Worm (Caenorhabditis elegans) whole organism, young adult: Measurements from ENCODE around the gene fkh-4.

ENCODE experiments used
- B0261.1 ChIP-seq: sonication (generic microtip); optimal IDR thresholded peaks from 2 replicates; lab custom pipeline; 2016; ENCODE audit warnings: mild to moderate bottlenecking, missing genetic modification characterization, moderate library complexity, missing compliant biosample characterization
- C06A6.2 ChIP-seq: fragments of 200-800 bp; sonication (Bioruptor generic); conservative IDR thresholded peaks from 2 replicates; pipeline ENCODE4 v1.3.6; 2022; ENCODE audit warnings: missing genetic modification characterization, missing compliant biosample characterization
- K11D2.4 ChIP-seq: fragments of 200-800 bp; sonication (Bioruptor generic); IDR thresholded peaks from 2 replicates; pipeline ENCODE4 v1.3.6; 2022; ENCODE audit warnings: missing genetic modification reagents, missing genetic modification characterization, missing compliant biosample characterization
- Y53F4B.3 ChIP-seq: fragments of 200-800 bp; sonication (Bioruptor generic); IDR thresholded peaks from 2 replicates; pipeline ENCODE4 v1.3.6; 2022; ENCODE audit warnings: missing genetic modification reagents, missing genetic modification characterization, missing compliant biosample characterization
- ZK185.1 ChIP-seq: sonication (generic microtip); optimal IDR thresholded peaks from 2 replicates; lab custom pipeline; 2016; ENCODE audit warnings: mild to moderate bottlenecking, missing genetic modification characterization, missing compliant biosample characterization; ENCODE audit not compliant: poor library complexity, severe bottlenecking
- akir-1 ChIP-seq: fragments of 200-800 bp; sonication (Bioruptor generic); optimal IDR thresholded peaks from 2 replicates; lab custom pipeline; 2018; ENCODE audit warnings: mild to moderate bottlenecking, missing genetic modification characterization, moderate library complexity, missing compliant biosample characterization
- attf-3 ChIP-seq: fragments of 200-800 bp; sonication (Bioruptor generic); conservative IDR thresholded peaks from 2 replicates; pipeline ENCODE4 v1.3.6; 2022; ENCODE audit warnings: missing genetic modification reagents, missing genetic modification characterization, missing compliant biosample characterization
- attf-6 ChIP-seq: fragments of 200-800 bp; sonication (Bioruptor generic); IDR thresholded peaks from 2 replicates; pipeline ENCODE4 v1.3.6; 2022; ENCODE audit warnings: missing genetic modification reagents, missing genetic modification characterization, missing compliant biosample characterization
- bed-1 ChIP-seq: fragments of 200-800 bp; sonication (Bioruptor generic); IDR thresholded peaks from 2 replicates; pipeline ENCODE4 v1.3.6; 2022; ENCODE audit warnings: missing genetic modification reagents, missing genetic modification characterization, missing compliant biosample characterization
- bed-2 ChIP-seq: fragments of 200-800 bp; sonication (Bioruptor generic); IDR thresholded peaks from 2 replicates; pipeline ENCODE4 v1.3.6; 2022; ENCODE audit warnings: missing genetic modification reagents, missing genetic modification characterization, missing compliant biosample characterization
- ccch-3 ChIP-seq: fragments of 200-800 bp; sonication (Bioruptor generic); optimal IDR thresholded peaks from 2 replicates; lab custom pipeline; 2018; ENCODE audit warnings: mild to moderate bottlenecking, missing genetic modification characterization, missing compliant biosample characterization
- cebp-1 ChIP-seq, 2 experiments: fragments of 200-800 bp in 1 of 2; sonication (Bioruptor generic) in 1 of 2; sonication (generic microtip) in 1 of 2; IDR thresholded peaks in 1 of 2; optimal IDR thresholded peaks in 1 of 2; 2 replicates each; pipeline versions ENCODE4 v1.3.6 to Lab custom; 2017 to 2022; ENCODE audit warnings: missing compliant biosample characterization in 2 of 2, missing genetic modification characterization in 2 of 2, mild to moderate bottlenecking in 1 of 2, missing genetic modification reagents in 1 of 2, moderate library complexity in 1 of 2
- cebp-2 ChIP-seq: fragments of 200-800 bp; sonication (Bioruptor generic); IDR thresholded peaks from 2 replicates; pipeline ENCODE4 v1.3.6; 2022; ENCODE audit warnings: missing genetic modification characterization, missing compliant biosample characterization
- ceh-40 ChIP-seq: fragments of 200-800 bp; sonication (Bioruptor generic); IDR thresholded peaks from 2 replicates; pipeline ENCODE4 v1.3.6; 2022; ENCODE audit warnings: missing genetic modification characterization, missing compliant biosample characterization
- dox-1 ChIP-seq: fragments of 200-800 bp; sonication (Bioruptor generic); IDR thresholded peaks from 2 replicates; pipeline ENCODE4 v1.3.6; 2022; ENCODE audit warnings: missing genetic modification reagents, missing genetic modification characterization, missing compliant biosample characterization
- ekl-4 ChIP-seq: fragments of 200-800 bp; sonication (Bioruptor generic); IDR thresholded peaks from 2 replicates; pipeline ENCODE4 v1.3.6; 2022; ENCODE audit warnings: missing genetic modification reagents, missing genetic modification characterization, missing compliant biosample characterization
- ets-4 ChIP-seq: fragments of 200-800 bp; sonication (Bioruptor generic); optimal IDR thresholded peaks from 2 replicates; lab custom pipeline; 2018; ENCODE audit warnings: mild to moderate bottlenecking, missing genetic modification characterization, missing compliant biosample characterization
- hmg-1.2 ChIP-seq: fragments of 200-800 bp; sonication (Bioruptor generic); IDR thresholded peaks from 2 replicates; pipeline ENCODE4 v1.3.6; 2022; ENCODE audit warnings: missing genetic modification reagents, missing genetic modification characterization, missing compliant biosample characterization
- hsf-1 ChIP-seq: fragments of 200-800 bp; sonication (Bioruptor generic); IDR thresholded peaks from 2 replicates; pipeline ENCODE4 v1.3.6; 2022; ENCODE audit warnings: missing genetic modification reagents, missing genetic modification characterization, missing compliant biosample characterization
- lag-1 ChIP-seq: fragments of 200-800 bp; sonication (Bioruptor generic); IDR thresholded peaks from 2 replicates; pipeline ENCODE4 v1.3.6; 2022; ENCODE audit warnings: missing genetic modification reagents, missing genetic modification characterization, missing compliant biosample characterization
- let-607 ChIP-seq, 2 experiments: fragments of 200-800 bp in 1 of 2; sonication (Bioruptor generic) in 1 of 2; sonication (generic microtip) in 1 of 2; optimal IDR thresholded peaks; 2 replicates each; lab custom pipeline; 2016 to 2018; ENCODE audit warnings: mild to moderate bottlenecking in 2 of 2, missing compliant biosample characterization in 2 of 2, missing genetic modification characterization in 2 of 2, moderate library complexity in 2 of 2, missing genotype in 1 of 2
- lin-40 ChIP-seq: sonication (generic microtip); optimal IDR thresholded peaks from 2 replicates; lab custom pipeline; 2016; ENCODE audit warnings: missing genetic modification characterization, mild to moderate bottlenecking, missing compliant biosample characterization, missing genotype, missing genetic modification reagents
- mcd-1 ChIP-seq: fragments of 200-800 bp; sonication (Bioruptor generic); IDR thresholded peaks from 2 replicates; pipeline ENCODE4 v1.3.6; 2022; ENCODE audit warnings: missing genetic modification reagents, missing genetic modification characterization, missing compliant biosample characterization
- nhr-120 ChIP-seq: fragments of 200-800 bp; sonication (Bioruptor generic); IDR thresholded peaks from 2 replicates; pipeline ENCODE4 v1.3.6; 2022; ENCODE audit warnings: missing genetic modification characterization, missing compliant biosample characterization
- nhr-179 ChIP-seq: sonication (generic microtip); optimal IDR thresholded peaks from 2 replicates; lab custom pipeline; 2016; ENCODE audit warnings: mild to moderate bottlenecking, missing genetic modification characterization, missing compliant biosample characterization
- nhr-27 ChIP-seq: fragments of 200-800 bp; sonication (Bioruptor generic); optimal IDR thresholded peaks from 2 replicates; lab custom pipeline; 2018; ENCODE audit warnings: mild to moderate bottlenecking, missing genetic modification characterization, moderate library complexity, missing compliant biosample characterization
- nhr-80 ChIP-seq: sonication (generic microtip); optimal IDR thresholded peaks from 2 replicates; lab custom pipeline; 2016; ENCODE audit warnings: missing genetic modification characterization, missing compliant biosample characterization
- rcor-1 ChIP-seq: fragments of 200-800 bp; sonication (Bioruptor generic); IDR thresholded peaks from 2 replicates; pipeline ENCODE4 v1.3.6; 2022; ENCODE audit warnings: missing genetic modification reagents, missing genetic modification characterization, missing compliant biosample characterization
- rec-8 ChIP-seq, 2 experiments: sonication (generic microtip); optimal IDR thresholded peaks; 2 replicates each; lab custom pipeline; 2016; ENCODE audit warnings: mild to moderate bottlenecking in 2 of 2, missing genetic modification characterization in 2 of 2, missing genetic modification reagents in 2 of 2, missing genotype in 2 of 2, missing biosample characterization in 1 of 2, missing compliant biosample characterization in 1 of 2, moderate library complexity in 1 of 2
- snpc-1.3 ChIP-seq: sonication (generic microtip); optimal IDR thresholded peaks from 2 replicates; lab custom pipeline; 2017; ENCODE audit warnings: missing genetic modification characterization, mild to moderate bottlenecking, missing compliant biosample characterization, antibody characterized with exemption, moderate library complexity, missing genotype, missing genetic modification reagents; ENCODE audit not compliant: insufficient read depth
- snpc-3.4 ChIP-seq: sonication (generic microtip); optimal IDR thresholded peaks from 2 replicates; lab custom pipeline; 2017; ENCODE audit warnings: missing genetic modification characterization, mild to moderate bottlenecking, missing compliant biosample characterization, antibody characterized with exemption, moderate library complexity, missing genotype, missing genetic modification reagents
- snpc-4 ChIP-seq, 5 experiments: fragments of 150-350 bp in 1 of 5; sonication (generic microtip) in 4 of 5; optimal IDR thresholded peaks; 2 replicates each; lab custom pipeline; 2014 to 2018; ENCODE audit warnings: missing genetic modification characterization in 5 of 5, missing biosample characterization in 3 of 5, antibody characterized with exemption in 2 of 5, mild to moderate bottlenecking in 2 of 5, missing compliant biosample characterization in 2 of 5, missing genotype in 2 of 5, moderate library complexity in 2 of 5, missing genetic modification reagents in 1 of 5
- tbx-9 ChIP-seq: sonication (generic microtip); optimal IDR thresholded peaks from 2 replicates; lab custom pipeline; 2016; ENCODE audit warnings: borderline replicate concordance, missing genetic modification characterization, inconsistent platforms, missing compliant biosample characterization
- tlf-1 ChIP-seq: fragments of 200-800 bp; sonication (Bioruptor generic); optimal IDR thresholded peaks from 2 replicates; lab custom pipeline; 2018; ENCODE audit warnings: mild to moderate bottlenecking, missing genetic modification characterization, missing compliant biosample characterization
- unc-130 ChIP-seq: sonication (generic microtip); optimal IDR thresholded peaks from 2 replicates; lab custom pipeline; 2016; ENCODE audit warnings: missing genetic modification reagents, missing genetic modification characterization, missing compliant biosample characterization
- zfh-2 ChIP-seq: fragments of 200-800 bp; sonication (Bioruptor generic); conservative IDR thresholded peaks from 2 replicates; pipeline ENCODE4 v1.3.6; 2022; ENCODE audit warnings: missing genetic modification reagents, missing genetic modification characterization, missing compliant biosample characterization
- ztf-18 ChIP-seq: sonication (generic microtip); optimal IDR thresholded peaks from 2 replicates; lab custom pipeline; 2016; ENCODE audit warnings: missing genotype, mild to moderate bottlenecking, missing genetic modification characterization, missing compliant biosample characterization
- ztf-3 ChIP-seq: fragments of 200-800 bp; sonication (Bioruptor generic); optimal IDR thresholded peaks from 2 replicates; lab custom pipeline; 2018; ENCODE audit warnings: mild to moderate bottlenecking, missing genetic modification characterization, missing compliant biosample characterization
- ztf-6 ChIP-seq: fragments of 200-800 bp; sonication (Bioruptor generic); IDR thresholded peaks from 2 replicates; pipeline ENCODE4 v1.3.6; 2022; ENCODE audit warnings: missing genetic modification reagents, missing genetic modification characterization, missing compliant biosample characterization

Gene fkh-4

DNA sequence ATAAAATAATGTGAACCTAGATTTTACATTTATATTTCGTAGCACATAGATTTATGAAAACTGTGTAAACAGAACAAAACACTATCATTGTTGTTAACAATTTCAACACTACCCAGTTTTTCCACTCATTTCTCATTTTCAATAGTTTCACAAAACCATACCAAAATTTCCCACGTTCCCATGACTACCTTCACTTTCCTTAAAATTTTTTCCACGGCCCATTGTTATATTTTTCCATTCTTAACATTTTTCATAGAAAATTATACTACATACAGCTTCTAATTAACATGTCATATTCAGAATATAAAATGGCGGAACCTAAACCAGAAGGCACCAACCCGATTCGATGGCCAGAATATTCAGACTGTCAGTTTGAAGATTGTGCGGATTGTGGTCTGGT is 26.9 kb downstream of the fkh-4 start, which contains the start of gene F02C12.1:
TSS of gene F02C12.1 (plus strand) at position 301 of the 400 bp plus-strand sequence.
- no peak for TF ChIP-seq B0261.1 (tag; lab: Kevin White, UChicago)
- TF ChIP-seq rec-8 (tag; optimal IDR thresholded peaks at IDR 0.05; lab: Kevin White, UChicago): no peak
- TF ChIP-seq K11D2.4: no peak
- no peak for TF ChIP-seq cebp-2
- no peak for TF ChIP-seq ZK185.1
- TF ChIP-seq ztf-6 (GFP tag; lab: Robert Waterston, UW): no peak
- no peak for TF ChIP-seq lag-1 (GFP tag; lab: Robert Waterston, UW)
- no peak for TF ChIP-seq zfh-2 (GFP tag; lab: Robert Waterston, UW)
- TF ChIP-seq tbx-9 (tag; lab: Kevin White, UChicago): no peak
- TF ChIP-seq bed-1 (GFP tag; lab: Robert Waterston, UW): no peak

DNA sequence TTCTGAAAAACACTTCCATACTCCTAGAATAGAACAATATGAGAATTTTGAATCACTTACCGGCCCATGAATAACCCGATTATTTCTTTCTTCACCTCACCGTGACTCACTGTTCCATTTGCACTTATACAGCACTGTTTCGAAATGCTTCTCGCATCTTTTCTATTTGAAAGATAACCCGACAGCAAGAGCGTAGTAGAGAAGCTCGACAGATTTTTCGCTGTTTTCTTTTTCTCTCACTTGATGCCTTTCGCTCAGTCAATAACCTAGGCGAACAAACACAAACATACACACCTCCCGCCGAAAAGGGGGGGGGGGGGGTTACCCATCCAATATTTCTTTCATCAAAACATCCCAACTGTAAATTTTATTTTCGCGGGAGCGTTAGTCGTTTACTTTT is 27.3 kb downstream of the fkh-4 start:
- TF ChIP-seq dox-1 (0 out of 2 replicates have a peak, but pooled peaks have one; percentile 6), cebp-1 (GFP tag; IDR thresholded peaks at IDR 0.05; lab: Robert Waterston, UW) (peak; percentile 75), cebp-1 (tag; optimal IDR thresholded peaks at IDR 0.05; lab: Kevin White, UChicago) (peak; percentile 81), nhr-27 (tag; lab: Kevin White, UChicago) (no peak), ztf-18 (tag; lab: Kevin White, UChicago) (no peak), ztf-3 (GFP tag; lab: Kevin White, UChicago) (no peak), snpc-1.3 (tag; lab: Kevin White, UChicago) (no peak), nhr-80 (tag; lab: Kevin White, UChicago) (peak; percentile 71), ztf-6 (GFP tag; lab: Robert Waterston, UW) (no peak)

DNA sequence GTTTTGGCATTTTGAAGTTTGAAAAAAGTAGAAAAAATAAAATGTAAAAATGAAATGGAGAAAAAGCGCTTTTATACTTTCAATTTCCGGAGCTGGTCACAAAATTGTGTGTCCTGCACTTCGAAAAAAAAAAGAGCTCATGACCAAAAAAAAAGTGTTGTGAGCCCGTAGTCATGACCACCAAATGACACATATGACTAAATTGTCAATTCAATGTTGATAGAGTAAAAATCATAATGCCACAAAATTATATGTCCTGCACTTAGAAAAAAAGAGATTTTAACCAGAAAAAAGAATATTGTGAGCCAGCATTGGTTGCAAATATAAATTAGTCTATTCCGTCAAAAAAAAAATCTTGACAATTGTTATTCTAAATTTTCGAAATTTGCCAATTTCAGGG is 29.4 kb downstream of the fkh-4 start, which contains the start of gene F02C12.2:
TSS of gene F02C12.2 (minus strand) at position 101 of the 400 bp plus-strand sequence.
- TF ChIP-seq bed-1 (GFP tag; lab: Robert Waterston, UW) (no peak), unc-130 (GFP tag; lab: Kevin White, UChicago) (no peak), tlf-1 (GFP tag; lab: Kevin White, UChicago) (no peak), nhr-120 (GFP tag; lab: Robert Waterston, UW) (no peak)
- TF ChIP-seq, all 124 proteins: peak for 0

DNA sequence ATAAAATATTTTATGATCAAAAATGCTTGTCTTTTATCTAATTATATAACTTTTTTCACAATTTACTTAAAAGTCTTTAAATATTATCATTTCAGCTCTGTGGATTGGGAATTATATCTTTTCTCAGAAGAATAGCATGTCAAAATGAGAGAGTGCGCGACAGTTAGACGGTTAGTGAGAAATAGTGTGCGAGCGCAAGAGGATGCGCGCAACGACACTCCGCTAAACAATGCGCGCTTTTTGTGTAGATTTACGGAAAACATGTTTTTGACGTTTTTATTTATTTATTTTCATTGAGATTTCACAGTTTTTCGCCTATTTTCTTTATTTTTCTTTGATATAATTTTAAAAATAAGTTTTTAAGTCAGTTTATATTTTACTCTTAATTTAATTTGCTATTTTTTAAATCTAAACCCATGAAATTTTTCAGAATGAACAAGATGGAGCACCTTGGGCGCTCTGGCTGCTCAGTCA is 32.1 kb downstream of the fkh-4 start, which contains the start of gene F02C12.3:
TSS of gene F02C12.3 (plus strand) at position 424 of the 474 bp plus-strand sequence.
- TF ChIP-seq snpc-3.4 (tag; lab: Kevin White, UChicago) (no peak), nhr-179 (no peak), rcor-1 (GFP tag; lab: Robert Waterston, UW) (0 out of 2 replicates have a peak, but pooled peaks have one; percentile 6), snpc-4 (GFP tag; optimal IDR thresholded peaks at IDR 0.05; lab: Kevin White, UChicago) (no peak), snpc-4 (tag; optimal IDR thresholded peaks at IDR 0.05; lab: Kevin White, UChicago) (peak in 1 of 4 experiments; percentile 1), ceh-40 (GFP tag; lab: Robert Waterston, UW) (no peak), bed-2 (GFP tag; lab: Robert Waterston, UW) (no peak), attf-3 (GFP tag; lab: Robert Waterston, UW) (peak; percentile 99), lin-40 (tag; lab: Kevin White, UChicago) (peak; percentile 80), ekl-4 (GFP tag; lab: Robert Waterston, UW) (no peak), Y53F4B.3 (GFP tag; lab: Robert Waterston, UW) (no peak), akir-1 (GFP tag; lab: Kevin White, UChicago) (no peak), ets-4 (GFP tag; lab: Kevin White, UChicago) (no peak), ccch-3 (GFP tag; lab: Kevin White, UChicago) (no peak), let-607 (tag; optimal IDR thresholded peaks at IDR 0.05; lab: Kevin White, UChicago) (peak in 1 of 2 experiments; percentile 23), C06A6.2 (no peak), hmg-1.2 (GFP tag; lab: Robert Waterston, UW) (peak; percentile 98), attf-6 (GFP tag; lab: Robert Waterston, UW) (no peak), unc-130 (GFP tag; lab: Kevin White, UChicago) (no peak), B0261.1 (tag; lab: Kevin White, UChicago) (peak; percentile 7), hsf-1 (GFP tag; lab: Robert Waterston, UW) (no peak), mcd-1 (GFP tag; lab: Robert Waterston, UW) (peak; percentile 50; the same call in 1 of the 2 replicates), ZK185.1 (peak; percentile 30)
